Fruit fly (Drosophila melanogaster): ENCODE data around the gene alph.

alph gene

DNA sequence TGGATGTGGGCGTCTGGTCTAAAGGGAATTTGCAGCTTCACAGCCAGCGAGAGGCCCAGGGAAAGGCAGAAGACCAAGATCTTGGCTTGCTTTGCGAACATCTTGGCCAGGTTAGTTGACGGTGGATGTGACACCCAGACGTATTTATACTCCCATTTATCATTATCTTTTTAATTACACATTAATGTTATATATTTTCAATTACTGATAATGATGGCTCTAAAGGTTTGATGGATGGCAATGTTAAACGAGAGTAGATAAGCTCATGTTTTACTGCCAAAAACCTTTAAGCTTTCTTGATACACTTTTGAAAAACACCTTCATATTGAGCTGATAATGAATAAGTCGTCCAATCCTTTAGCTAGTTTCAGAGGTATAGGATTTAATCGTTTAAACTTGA lies 2.0 kb upstream of the alph start, which contains the start of gene CG11470:
TSS of gene CG11470 (minus strand) at position 101 of the 400 bp plus-strand sequence.
- 0 out of 3 replicates have a peak, but pooled peaks have one; percentile 9 for TF ChIP-seq Optix (GFP tag; IDR thresholded peaks at IDR 0.05)
- TF ChIP-seq Blimp-1 (GFP tag; optimal IDR thresholded peaks at IDR 0.05) = no peak

DNA sequence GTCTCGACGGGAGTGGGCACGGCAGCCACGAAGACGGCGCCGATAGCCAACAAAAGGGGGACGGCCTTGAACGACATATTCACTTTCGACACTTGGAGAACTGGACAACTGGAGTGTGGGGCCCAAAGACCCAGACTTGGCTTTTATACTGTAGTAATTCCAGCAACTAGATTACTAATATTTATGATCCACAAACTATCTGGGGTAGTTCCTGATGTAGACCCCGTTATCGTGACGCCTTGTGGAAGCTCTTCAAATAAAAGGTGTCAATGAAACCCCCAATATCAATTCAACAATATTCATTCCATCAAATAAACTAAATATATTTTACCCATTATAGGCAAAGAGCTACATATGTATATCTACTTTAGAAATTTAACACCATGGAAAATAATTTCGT lies 825 bp upstream of the alph start, which contains the start of gene CG31041:
TSS of gene CG31041 (minus strand) at position 101 of the 400 bp plus-strand sequence.
- TF ChIP-seq org-1 (GFP tag; optimal IDR thresholded peaks at IDR 0.05) (no peak), CG8281 (tag; optimal IDR thresholded peaks at IDR 0.05) (peak; percentile 35)

DNA sequence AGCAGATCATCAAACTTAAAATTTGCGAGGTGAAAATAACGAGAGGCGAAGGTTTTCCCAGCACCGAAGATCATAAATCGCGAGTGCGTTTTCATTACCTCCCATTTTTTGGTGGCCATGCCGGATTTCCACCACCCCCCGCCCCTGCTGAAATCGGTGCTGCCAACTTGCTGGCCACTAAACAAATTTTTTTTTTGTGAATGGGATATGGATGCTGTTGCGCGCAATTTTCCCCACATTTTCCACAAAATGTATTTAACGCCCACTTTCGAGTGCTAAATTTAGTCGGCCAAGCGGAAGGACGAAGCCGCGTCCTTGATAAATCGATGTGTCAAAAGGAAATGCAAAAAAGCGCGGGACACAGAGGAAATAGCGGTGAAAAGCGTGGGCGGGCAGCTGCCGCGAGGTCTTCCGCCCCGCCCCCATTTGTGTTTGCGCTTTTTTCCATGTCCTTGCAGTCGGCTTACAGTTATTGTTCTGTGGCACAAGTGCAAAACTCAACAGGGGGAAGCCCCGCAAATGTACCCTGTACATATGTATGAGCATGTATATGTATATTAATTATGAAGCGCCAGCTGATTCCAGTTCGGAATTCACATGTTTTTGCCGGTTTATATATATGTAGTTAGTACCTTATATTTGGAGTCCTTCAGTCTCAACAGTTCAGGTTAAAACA lies 646 bp downstream of the alph start:
- TF ChIP-seq D19B (GFP tag; optimal IDR thresholded peaks at IDR 0.05) = peak; percentile 7
- TF ChIP-seq rib (GFP tag; IDR thresholded peaks at IDR 0.05) = peak; percentile 36; the same call in 1 of the 2 replicates
- no peak for TF ChIP-seq dmrt99B (tag; optimal IDR thresholded peaks at IDR 0.05)
- TF ChIP-seq zfh1 (GFP tag; IDR thresholded peaks at IDR 0.05) = 0 out of 3 replicates have a peak, but pooled peaks have one; percentile 12
- peak; percentile 9 for TF ChIP-seq CG12769 (tag; optimal IDR thresholded peaks at IDR 0.05)
- TF ChIP-seq CG32772 (GFP tag; IDR thresholded peaks at IDR 0.05) = peak; percentile 79
- TF ChIP-seq Drgx (GFP tag; IDR thresholded peaks at IDR 0.05) = peak; percentile 66
- peak; percentile 39 for TF ChIP-seq CG17385 (GFP tag; optimal IDR thresholded peaks at IDR 0.05)
- 0 out of 3 replicates have a peak, but pooled peaks have one; percentile 35 for TF ChIP-seq mld (GFP tag; IDR thresholded peaks at IDR 0.05; ENCODE audit: partially characterized antibody)
- TF ChIP-seq CG17829 (tag; optimal IDR thresholded peaks at IDR 0.05) = no peak
- no peak for TF ChIP-seq Gug (GFP tag; IDR thresholded peaks at IDR 0.05)
- 0 out of 3 replicates have a peak, but pooled peaks have one; percentile 35 for TF ChIP-seq sr (GFP tag; IDR thresholded peaks at IDR 0.05)
- TF ChIP-seq Xrp1 (GFP tag; IDR thresholded peaks at IDR 0.05) = 0 out of 2 replicates have a peak, but pooled peaks have one; percentile 7
- peak; percentile 50; the same call in 1 of the 2 replicates for TF ChIP-seq CG6689 (GFP tag; IDR thresholded peaks at IDR 0.05)
- TF ChIP-seq Max (GFP tag; optimal IDR thresholded peaks at IDR 0.05) = peak; percentile 28
- 0 out of 2 replicates have a peak, but pooled peaks have one; percentile 48 for TF ChIP-seq chm (GFP tag; IDR thresholded peaks at IDR 0.05)
- peak; percentile 25 for TF ChIP-seq cg (GFP tag; optimal IDR thresholded peaks at IDR 0.05)
- no peak for TF ChIP-seq Optix (GFP tag; IDR thresholded peaks at IDR 0.05)
- 0 out of 2 replicates have a peak, but pooled peaks have one; percentile 28 for TF ChIP-seq Ptx1 (GFP tag; IDR thresholded peaks at IDR 0.05)
- no peak for TF ChIP-seq luna (GFP tag; optimal IDR thresholded peaks at IDR 0.05)
- TF ChIP-seq chinmo (GFP tag; IDR thresholded peaks at IDR 0.05; ENCODE audit: partially characterized antibody) = no peak
- TF ChIP-seq CG1603 (tag; optimal IDR thresholded peaks at IDR 0.05) = peak; percentile 6
- peak; percentile 98 for TF ChIP-seq trem (tag; optimal IDR thresholded peaks at IDR 0.05)
- peak; percentile 69 for TF ChIP-seq sens (GFP tag)
- TF ChIP-seq CG7786 (GFP tag; optimal IDR thresholded peaks at IDR 0.05) = no peak
- 0 out of 3 replicates have a peak, but pooled peaks have one; percentile 4 for TF ChIP-seq Opbp (GFP tag; IDR thresholded peaks at IDR 0.05; ENCODE audit: partially characterized antibody)
- TF ChIP-seq crol (GFP tag; IDR thresholded peaks at IDR 0.05) = peak; percentile 88
- peak; percentile 22; the same call in 1 of the 2 replicates for TF ChIP-seq onecut (GFP tag; IDR thresholded peaks at IDR 0.05)
- peak; percentile 42 for TF ChIP-seq ftz-f1 (GFP tag; optimal IDR thresholded peaks at IDR 0.05)
- TF ChIP-seq E2f1 (GFP tag; IDR thresholded peaks at IDR 0.05) = peak; percentile 14; the same call in 1 of the 2 replicates
- 0 out of 3 replicates have a peak, but pooled peaks have one; percentile 16 for TF ChIP-seq gce (GFP tag; IDR thresholded peaks at IDR 0.05)
- peak; percentile 81 for TF ChIP-seq Med (GFP tag)
- peak; percentile 75 for TF ChIP-seq sqz (GFP tag; optimal IDR thresholded peaks at IDR 0.05)
- TF ChIP-seq scrt (GFP tag; optimal IDR thresholded peaks at IDR 0.05) = peak; percentile 37
- no peak for TF ChIP-seq Sry-δ (GFP tag; optimal IDR thresholded peaks at IDR 0.05)
- peak; percentile 26; the same call in 1 of the 2 replicates for TF ChIP-seq slbo (GFP tag; IDR thresholded peaks at IDR 0.05)

Data from whole organism, embryonic.